Fruit fly (Drosophila melanogaster) whole organism, pupa: Measurements from ENCODE around the gene Mnat9.

ENCODE experiments used
- CG32121 ChIP-seq: fragments of 200-800 bp; sonication (Bioruptor generic); IDR thresholded peaks from 2 replicates; pipeline ENCODE4 v1.3.6; 2022; ENCODE audit warnings: missing biosample characterization, missing genetic modification characterization
- CG9948 ChIP-seq: fragments of 200-800 bp; sonication (Bioruptor generic); optimal IDR thresholded peaks from 2 replicates; lab custom pipeline; 2018; ENCODE audit warnings: missing biosample characterization, mild to moderate bottlenecking, missing genetic modification characterization, moderate library complexity
- Snoo ChIP-seq: fragments of 200-800 bp; sonication (Bioruptor generic); optimal IDR thresholded peaks from 3 replicates; lab custom pipeline; 2017; ENCODE audit warnings: missing biosample characterization, mild to moderate bottlenecking, missing genetic modification characterization, inconsistent platforms
- fd96Ca ChIP-seq: fragments of 200-800 bp; sonication (Bioruptor generic); IDR thresholded peaks from 3 replicates; pipeline ENCODE4 v1.3.6; 2022; ENCODE audit warnings: missing biosample characterization, missing genetic modification characterization
- rn ChIP-seq: fragments of 200-800 bp; sonication (Bioruptor generic); IDR thresholded peaks from 2 replicates; pipeline ENCODE4 v1.3.6; 2022; ENCODE audit warnings: missing biosample characterization, missing genetic modification characterization

DNA sequence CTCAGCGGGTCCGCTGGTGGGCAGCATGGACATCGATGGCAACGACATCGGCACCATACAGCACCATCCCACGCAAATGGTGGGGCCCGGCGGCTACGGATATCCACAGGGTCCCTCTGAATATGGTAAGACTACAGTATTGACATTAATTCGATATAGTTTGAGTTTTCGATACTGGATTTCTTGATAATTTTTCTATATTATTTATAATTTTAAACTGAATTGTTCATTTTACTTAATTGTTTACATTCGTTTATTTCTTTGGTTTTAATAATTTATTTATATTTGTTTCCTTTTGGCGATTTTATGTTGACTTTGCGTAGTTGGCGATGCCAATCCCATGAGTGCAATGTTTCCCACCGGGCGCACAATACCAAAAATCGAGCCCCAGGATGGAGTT is 3.4 kb downstream of the Mnat9 start, which contains the start of gene CycG:
- TF ChIP-seq CG9948 (tag; lab: Kevin White, UChicago) (no peak), fd96Ca (GFP tag; lab: Robert Waterston, UW) (no peak), CG32121 (GFP tag; lab: Robert Waterston, UW) (no peak), rn (GFP tag; lab: Robert Waterston, UW) (no peak), Snoo (tag; lab: Kevin White, UChicago) (no peak)
